Fruit fly (Drosophila melanogaster) whole organism, wandering third instar larva: ENCODE results near the gene Cpr65Az.

ENCODE experiments used
- CrebA ChIP-seq: fragments of 200-800 bp; sonication (Bioruptor generic); optimal IDR thresholded peaks from 2 replicates; lab custom pipeline; 2016; ENCODE audit warnings: missing biosample characterization, mild to moderate bottlenecking, missing genetic modification characterization, borderline replicate concordance
- Dif ChIP-seq: fragments of 200-275, 200-300 bp; sonication (Bioruptor generic); optimal IDR thresholded peaks from 2 replicates; lab custom pipeline; 2018; ENCODE audit warnings: missing biosample characterization, missing genetic modification characterization; ENCODE audit not compliant: partially characterized antibody
- GATAd ChIP-seq: sonication (Bioruptor generic); optimal IDR thresholded peaks from 2 replicates; lab custom pipeline; 2016; ENCODE audit warnings: missing biosample characterization, missing genetic modification characterization
- Hnf4 ChIP-seq: fragments of 200-800 bp; sonication (Bioruptor generic); optimal IDR thresholded peaks from 2 replicates; lab custom pipeline; 2016; ENCODE audit warnings: missing biosample characterization, mild to moderate bottlenecking, missing genetic modification characterization
- Hr83 ChIP-seq: fragments of 200-300 bp; sonication (Bioruptor generic); optimal IDR thresholded peaks from 2 replicates; lab custom pipeline; 2016; ENCODE audit warnings: missing biosample characterization, mild to moderate bottlenecking, missing genetic modification characterization, moderate library complexity; ENCODE audit not compliant: poor library complexity, severe bottlenecking
- psq ChIP-seq: fragments of 200-800 bp; sonication (Bioruptor generic); optimal IDR thresholded peaks from 3 replicates; lab custom pipeline; 2017; ENCODE audit warnings: missing biosample characterization, mild to moderate bottlenecking, missing genetic modification characterization, moderate library complexity
- usp ChIP-seq: fragments of >200 bp; optimal IDR thresholded peaks from 2 replicates; lab custom pipeline; 2017; ENCODE audit warnings: missing biosample characterization, missing genetic modification characterization

- TF ChIP-seq Hr83 (GFP tag; lab: Kevin White, UChicago) = no peak
- no peak for TF ChIP-seq Dif (GFP tag; lab: Kevin White, UChicago)
- TF ChIP-seq Hnf4 (GFP tag; lab: Kevin White, UChicago) = no peak
- TF ChIP-seq psq = no peak
- TF ChIP-seq usp = no peak
- TF ChIP-seq GATAd (GFP tag; lab: Kevin White, UChicago) = no peak
- no peak for TF ChIP-seq CrebA (GFP tag; lab: Kevin White, UChicago)
Measured at dm6 chr3L:6135174-6135573, 25.4 kb upstream of the Cpr65Az start, which contains the start of gene Lcp65Ag1.
